Worm (Caenorhabditis elegans) whole organism, L1 larva: ENCODE data around the gene trm-2A.

ENCODE experiments used
- C04F5.9 ChIP-seq: sonication (generic microtip); optimal IDR thresholded peaks from 2 replicates; lab custom pipeline; 2016; ENCODE audit warnings: missing genetic modification characterization, missing compliant biosample characterization
- C16A3.4 ChIP-seq: fragments of 150-350 bp; optimal IDR thresholded peaks from 2 replicates; lab custom pipeline; 2014; ENCODE audit warnings: missing biosample characterization, missing genetic modification characterization
- C34B4.2 ChIP-seq: sonication (generic microtip); optimal IDR thresholded peaks from 2 replicates; lab custom pipeline; 2017; ENCODE audit warnings: mild to moderate bottlenecking, missing genetic modification characterization, missing compliant biosample characterization
- Y116A8C.19 ChIP-seq: sonication (generic microtip); optimal IDR thresholded peaks from 2 replicates; lab custom pipeline; 2016; ENCODE audit warnings: missing compliant biosample characterization, missing genetic modification characterization, borderline replicate concordance
- ama-1 ChIP-seq: fragments of 150-350 bp; optimal IDR thresholded peaks from 2 replicates; lab custom pipeline; 2014
- ceh-63 ChIP-seq: fragments of 200-800 bp; sonication (Bioruptor generic); optimal IDR thresholded peaks from 2 replicates; lab custom pipeline; 2018; ENCODE audit warnings: mild to moderate bottlenecking, missing genetic modification characterization, missing compliant biosample characterization
- ceh-8 ChIP-seq: fragments of 200-800 bp; sonication (Bioruptor generic); optimal IDR thresholded peaks from 2 replicates; lab custom pipeline; 2018; ENCODE audit warnings: mild to moderate bottlenecking, missing genetic modification characterization, moderate library complexity, missing compliant biosample characterization
- ceh-88 ChIP-seq: fragments of 200-800 bp; sonication (Bioruptor generic); IDR thresholded peaks from 2 replicates; pipeline ENCODE4 v1.3.6; 2022; ENCODE audit warnings: missing genetic modification characterization, missing compliant biosample characterization
- ceh-90 ChIP-seq: sonication (generic microtip); optimal IDR thresholded peaks from 2 replicates; lab custom pipeline; 2016; ENCODE audit warnings: missing genetic modification characterization, missing compliant biosample characterization
- ces-1 ChIP-seq: fragments of 150-350 bp; optimal IDR thresholded peaks from 2 replicates; lab custom pipeline; 2014; ENCODE audit warnings: missing biosample characterization, missing genetic modification reagents, missing genetic modification characterization
- dpl-1 ChIP-seq, 3 experiments: fragments of 150-350 bp in 2 of 3; sonication (generic microtip) in 1 of 3; optimal IDR thresholded peaks; 2 replicates each; lab custom pipeline; 2014 to 2017; ENCODE audit warnings: missing biosample characterization in 3 of 3, missing genetic modification characterization in 3 of 3, missing genetic modification reagents in 3 of 3
- efl-1 ChIP-seq, 4 experiments: fragments of 150-350 bp; optimal IDR thresholded peaks in 3 of 4; peaks in 1 of 4; 1 replicate in 1 of 4; 2 replicates in 3 of 4; lab custom pipeline; 2014; ENCODE audit warnings: missing biosample characterization in 2 of 4, missing genetic modification characterization in 2 of 4, missing genetic modification reagents in 2 of 4
- egl-13 ChIP-seq: sonication (generic microtip); optimal IDR thresholded peaks from 2 replicates; lab custom pipeline; 2016; ENCODE audit warnings: missing genotype, missing genetic modification reagents, missing genetic modification characterization, missing compliant biosample characterization
- egl-27 ChIP-seq, 2 experiments: fragments of 150-350 bp in 1 of 2; sonication (generic microtip); optimal IDR thresholded peaks; 3 replicates each; lab custom pipeline; 2017 to 2018; ENCODE audit warnings: missing biosample characterization in 2 of 2, missing genetic modification characterization in 2 of 2, missing genetic modification reagents in 2 of 2
- elt-3 ChIP-seq, 6 experiments: fragments of 150-350 bp in 1 of 6; sonication (generic microtip); optimal IDR thresholded peaks; 2 replicates each; lab custom pipeline; 2017 to 2018; ENCODE audit warnings: missing biosample characterization in 6 of 6, missing genetic modification characterization in 6 of 6, inconsistent platforms in 1 of 6
- ets-5 ChIP-seq: fragments of 200-800 bp; sonication (Bioruptor generic); IDR thresholded peaks from 2 replicates; pipeline ENCODE4 v1.3.6; 2022; ENCODE audit warnings: missing genetic modification characterization, missing compliant biosample characterization
- fkh-10 ChIP-seq: sonication (generic microtip); optimal IDR thresholded peaks from 2 replicates; lab custom pipeline; 2017; ENCODE audit warnings: missing biosample characterization, missing genetic modification reagents, missing genetic modification characterization
- fkh-4 ChIP-seq: sonication (generic microtip); optimal IDR thresholded peaks from 2 replicates; lab custom pipeline; 2016; ENCODE audit warnings: missing compliant biosample characterization, missing genetic modification characterization, borderline replicate concordance
- fkh-8 ChIP-seq: sonication (generic microtip); optimal IDR thresholded peaks from 2 replicates; lab custom pipeline; 2016; ENCODE audit warnings: mild to moderate bottlenecking, missing genetic modification characterization, missing compliant biosample characterization
- grh-1 ChIP-seq: fragments of 200-800 bp; sonication (Bioruptor generic); IDR thresholded peaks from 2 replicates; pipeline ENCODE4 v1.3.6; 2022; ENCODE audit warnings: missing genetic modification reagents, missing genetic modification characterization, missing compliant biosample characterization
- hlh-17 ChIP-seq: fragments of 200-800 bp; sonication (Bioruptor generic); optimal IDR thresholded peaks from 2 replicates; lab custom pipeline; 2018; ENCODE audit warnings: missing genetic modification characterization, mild to moderate bottlenecking, missing compliant biosample characterization, moderate library complexity, borderline replicate concordance
- hlh-4 ChIP-seq: sonication (generic microtip); optimal IDR thresholded peaks from 2 replicates; lab custom pipeline; 2016; ENCODE audit warnings: mild to moderate bottlenecking, missing genetic modification characterization, missing compliant biosample characterization
- hpl-2 ChIP-seq: fragments of 150-350 bp; optimal IDR thresholded peaks from 2 replicates; lab custom pipeline; 2014; ENCODE audit warnings: missing biosample characterization, missing genetic modification reagents, missing genetic modification characterization
- irx-1 ChIP-seq: sonication (generic microtip); optimal IDR thresholded peaks from 2 replicates; lab custom pipeline; 2016; ENCODE audit warnings: missing genetic modification characterization, missing compliant biosample characterization
- isw-1 ChIP-seq: fragments of 200-800 bp; sonication (Bioruptor generic); IDR thresholded peaks from 2 replicates; pipeline ENCODE4 v1.3.6; 2022; ENCODE audit warnings: missing genetic modification characterization, missing compliant biosample characterization
- lin-15B ChIP-seq: fragments of 150-350 bp; sonication (generic microtip); optimal IDR thresholded peaks from 3 replicates; lab custom pipeline; 2014; ENCODE audit warnings: missing biosample characterization, missing genetic modification characterization
- lin-39 ChIP-seq: fragments of 150-350 bp; optimal IDR thresholded peaks from 2 replicates; lab custom pipeline; 2014; ENCODE audit warnings: missing biosample characterization, missing genetic modification reagents, missing genetic modification characterization
- mab-9 ChIP-seq: fragments of 200-800 bp; sonication (Bioruptor generic); IDR thresholded peaks from 2 replicates; pipeline ENCODE4 v1.3.6; 2022; ENCODE audit warnings: missing genetic modification reagents, missing genetic modification characterization, missing compliant biosample characterization
- nhr-12 ChIP-seq: sonication (generic microtip); optimal IDR thresholded peaks from 2 replicates; lab custom pipeline; 2017; ENCODE audit warnings: missing biosample characterization, missing genetic modification characterization
- nhr-19 ChIP-seq: fragments of 200-800 bp; sonication (Bioruptor generic); conservative IDR thresholded peaks from 2 replicates; pipeline ENCODE4 v1.3.6; 2022; ENCODE audit warnings: missing genetic modification characterization, missing compliant biosample characterization
- nhr-237 ChIP-seq: fragments of 150-350 bp; optimal IDR thresholded peaks from 2 replicates; lab custom pipeline; 2014; ENCODE audit warnings: missing biosample characterization, missing genetic modification characterization
- nhr-28 ChIP-seq: fragments of 150-350 bp; optimal IDR thresholded peaks from 2 replicates; lab custom pipeline; 2014; ENCODE audit warnings: missing biosample characterization, missing genetic modification characterization
- nhr-77 ChIP-seq: fragments of 150-350 bp; optimal IDR thresholded peaks from 2 replicates; lab custom pipeline; 2014; ENCODE audit warnings: missing biosample characterization, missing genetic modification characterization
- nhr-85 ChIP-seq: sonication (generic microtip); peaks from one replicate; lab custom pipeline; 2016; ENCODE audit warnings: missing genetic modification characterization, inconsistent platforms, missing compliant biosample characterization
- pag-3 ChIP-seq: sonication (generic microtip); optimal IDR thresholded peaks from 2 replicates; lab custom pipeline; 2017; ENCODE audit warnings: missing genetic modification characterization, mild to moderate bottlenecking, missing compliant biosample characterization, antibody characterized with exemption, borderline replicate concordance; ENCODE audit not compliant: insufficient read depth
- pax-3 ChIP-seq: fragments of 200-800 bp; sonication (Bioruptor generic); optimal IDR thresholded peaks from 2 replicates; lab custom pipeline; 2018; ENCODE audit warnings: mild to moderate bottlenecking, missing genetic modification characterization, moderate library complexity, missing compliant biosample characterization
- pqm-1 ChIP-seq: sonication (generic microtip); optimal IDR thresholded peaks from 3 replicates; lab custom pipeline; 2017; ENCODE audit warnings: missing biosample characterization, missing genetic modification characterization
- snu-23 ChIP-seq: sonication (generic microtip); optimal IDR thresholded peaks from 2 replicates; lab custom pipeline; 2016; ENCODE audit warnings: missing genetic modification characterization, missing compliant biosample characterization
- sox-4 ChIP-seq: sonication (generic microtip); optimal IDR thresholded peaks from 2 replicates; lab custom pipeline; 2016; ENCODE audit warnings: missing genetic modification characterization, missing compliant biosample characterization
- sptf-1 ChIP-seq: fragments of 150-350 bp; optimal IDR thresholded peaks from 2 replicates; lab custom pipeline; 2014; ENCODE audit warnings: missing biosample characterization, missing genetic modification characterization
- sup-37 ChIP-seq: fragments of 200-800 bp; sonication (Bioruptor generic); optimal IDR thresholded peaks from 2 replicates; lab custom pipeline; 2018; ENCODE audit warnings: mild to moderate bottlenecking, missing genetic modification characterization, missing compliant biosample characterization
- tbx-2 ChIP-seq: sonication (generic microtip); optimal IDR thresholded peaks from 2 replicates; lab custom pipeline; 2016; ENCODE audit warnings: missing genetic modification characterization, missing compliant biosample characterization
- tlp-1 ChIP-seq: fragments of 150-350 bp; optimal IDR thresholded peaks from 2 replicates; lab custom pipeline; 2014; ENCODE audit warnings: missing biosample characterization, missing genetic modification characterization
- unc-130 ChIP-seq: fragments of 150-350 bp; optimal IDR thresholded peaks from 2 replicates; lab custom pipeline; 2017; ENCODE audit warnings: missing biosample characterization, missing genetic modification characterization, inconsistent platforms
- unc-62 ChIP-seq: fragments of 150-350 bp; optimal IDR thresholded peaks from 2 replicates; lab custom pipeline; 2014; ENCODE audit warnings: missing biosample characterization, missing genetic modification reagents, missing genetic modification characterization
- unc-86 ChIP-seq: sonication (generic microtip); optimal IDR thresholded peaks from 2 replicates; lab custom pipeline; 2016; ENCODE audit warnings: missing genetic modification characterization, missing compliant biosample characterization
- unc-98 ChIP-seq: fragments of 200-800 bp; sonication (Bioruptor generic); IDR thresholded peaks from 2 replicates; pipeline ENCODE4 v1.3.6; 2022; ENCODE audit warnings: missing genetic modification characterization, missing compliant biosample characterization
- vab-15 ChIP-seq: sonication (generic microtip); optimal IDR thresholded peaks from 2 replicates; lab custom pipeline; 2017; ENCODE audit warnings: missing genotype, mild to moderate bottlenecking, missing genetic modification characterization, missing compliant biosample characterization
- xbp-1 ChIP-seq: sonication (generic microtip); optimal IDR thresholded peaks from 2 replicates; lab custom pipeline; 2016; ENCODE audit warnings: missing genetic modification characterization, missing compliant biosample characterization

Gene trm-2A

ce11 chrV:903460-903859, 1.3 kb upstream of the trm-2A start, which contains the start of gene fmo-5 (continued):
- no peak for TF ChIP-seq isw-1 (GFP tag; lab: Robert Waterston, UW)
- TF ChIP-seq tlp-1 (tag; lab: Kevin White, UChicago): no peak
- TF ChIP-seq unc-86 (tag; lab: Kevin White, UChicago): no peak
- TF ChIP-seq ama-1 (lab: Kevin White, UChicago): no peak
- no peak for TF ChIP-seq fkh-4
- TF ChIP-seq grh-1 (GFP tag; lab: Robert Waterston, UW): 0 out of 2 replicates have a peak, but pooled peaks have one; percentile 35
- TF ChIP-seq fkh-10 (GFP tag; lab: Kevin White, UChicago): no peak
- peak; percentile 73 for TF ChIP-seq nhr-85
- TF ChIP-seq C04F5.9 (tag; lab: Kevin White, UChicago): no peak
- TF ChIP-seq hlh-4: no peak
- no peak for TF ChIP-seq pqm-1 (tag; lab: Kevin White, UChicago)
- no peak for TF ChIP-seq sptf-1 (tag; lab: Kevin White, UChicago)

- TF ChIP-seq Y116A8C.19 (tag; lab: Kevin White, UChicago) (no peak), vab-15 (tag; lab: Kevin White, UChicago) (no peak), C16A3.4 (tag; lab: Kevin White, UChicago) (no peak), ets-5 (0 out of 2 replicates have a peak, but pooled peaks have one; percentile 39), ceh-8 (GFP tag; lab: Kevin White, UChicago) (no peak), efl-1 (optimal IDR thresholded peaks at IDR 0.05; lab: Kevin White, UChicago) (no peak), efl-1 (GFP tag; optimal IDR thresholded peaks at IDR 0.05 in 1 of 2; lab: Kevin White, UChicago) (peak in 1 of 2 experiments; percentile 17), ces-1 (no peak), irx-1 (no peak)
Measured at ce11 chrV:908681-909080, 3.9 kb downstream of the trm-2A start.

- TF ChIP-seq hlh-17 (no peak), fkh-10 (GFP tag; lab: Kevin White, UChicago) (no peak), ceh-63 (GFP tag; lab: Kevin White, UChicago) (no peak), hpl-2 (GFP tag; lab: Kevin White, UChicago) (no peak), ceh-90 (tag; lab: Kevin White, UChicago) (no peak), lin-15B (tag; lab: Kevin White, UChicago) (no peak), nhr-77 (tag; lab: Kevin White, UChicago) (no peak), egl-27 (tag; optimal IDR thresholded peaks at IDR 0.05; lab: Kevin White, UChicago) (no peak), nhr-12 (no peak), mab-9 (GFP tag; lab: Robert Waterston, UW) (no peak), xbp-1 (tag; lab: Kevin White, UChicago) (no peak), pag-3 (tag; lab: Kevin White, UChicago) (no peak), sup-37 (GFP tag; lab: Kevin White, UChicago) (no peak), tbx-2 (tag; lab: Kevin White, UChicago) (no peak), fkh-8 (no peak), sox-4 (tag; lab: Kevin White, UChicago) (no peak), nhr-28 (tag; lab: Kevin White, UChicago) (no peak), ceh-8 (GFP tag; lab: Kevin White, UChicago) (no peak), pax-3 (tag; lab: Kevin White, UChicago) (no peak), dpl-1 (GFP tag; optimal IDR thresholded peaks at IDR 0.05; lab: Kevin White, UChicago) (peak in 1 of 3 experiments; percentile 29), elt-3 (tag; optimal IDR thresholded peaks at IDR 0.05; lab: Kevin White, UChicago) (peak in 5 of 6 experiments; percentile 34 to 84 (median 58)), ceh-88 (no peak), unc-98 (no peak), nhr-237 (no peak), efl-1 (optimal IDR thresholded peaks at IDR 0.05; lab: Kevin White, UChicago) (peak in 1 of 2 experiments; percentile 2), efl-1 (GFP tag; optimal IDR thresholded peaks at IDR 0.05 in 1 of 2; lab: Kevin White, UChicago) (peak in 1 of 2 experiments; percentile 89), nhr-19 (GFP tag; lab: Robert Waterston, UW) (no peak), unc-62 (no peak), Y116A8C.19 (tag; lab: Kevin White, UChicago) (no peak), unc-130 (tag; lab: Kevin White, UChicago) (no peak), ama-1 (lab: Kevin White, UChicago) (no peak), C34B4.2 (tag; lab: Kevin White, UChicago) (no peak), egl-13 (tag; lab: Kevin White, UChicago) (no peak), lin-39 (tag; lab: Kevin White, UChicago) (no peak), snu-23 (GFP tag; lab: Kevin White, UChicago) (peak; percentile 27)
Measured at ce11 chrV:910588-910987, 5.8 kb downstream of the trm-2A start.
